Worm (Caenorhabditis elegans) whole organism, dauer: ENCODE data around the gene T14G8.2.

Experiments
- unc-62 ChIP-seq: sonication (generic microtip); optimal IDR thresholded peaks from 2 replicates; lab custom pipeline; 2017; ENCODE audit warnings: missing biosample characterization, missing genetic modification reagents, missing genetic modification characterization

The T14G8.2 gene

ce11 chrX:12857701-12858100 lies at the start of gene T14G8.2:
TSS of gene T14G8.2 (plus strand) at chrX:12858001.
- TF ChIP-seq unc-62 (GFP tag; lab: Kevin White, UChicago): no peak

- TF ChIP-seq unc-62 (GFP tag; lab: Kevin White, UChicago): no peak
Observed at ce11 chrX:12808085-12808922, 49.5 kb upstream of the T14G8.2 start, which contains the start of gene nhr-27. TSS of gene nhr-27 (minus strand) at chrX:12808318.

DNA sequence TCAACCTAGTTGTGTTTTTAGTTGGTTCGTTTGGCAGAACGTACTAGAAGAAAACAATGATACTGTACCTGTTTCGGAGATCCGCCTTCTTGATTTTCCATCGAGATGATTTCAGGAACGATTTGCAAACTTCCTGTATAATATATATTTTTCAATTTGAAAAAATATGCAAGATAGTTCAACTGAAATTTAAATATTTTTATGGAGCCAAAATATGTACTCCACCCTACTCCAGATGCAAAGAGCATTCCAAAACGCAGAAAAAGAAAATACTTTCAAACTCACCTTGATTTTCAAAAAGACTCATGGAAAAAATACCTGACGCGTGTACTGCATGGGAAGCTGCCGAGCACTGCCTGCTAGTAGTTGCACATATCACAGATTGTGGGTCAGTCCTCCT lies 44.3 kb upstream of the T14G8.2 start, which contains the start of gene gei-3:
Gene gei-3 (minus strand): TSS at position 101 of the 400 bp plus-strand sequence.
- no peak for TF ChIP-seq unc-62 (GFP tag; lab: Kevin White, UChicago)

DNA sequence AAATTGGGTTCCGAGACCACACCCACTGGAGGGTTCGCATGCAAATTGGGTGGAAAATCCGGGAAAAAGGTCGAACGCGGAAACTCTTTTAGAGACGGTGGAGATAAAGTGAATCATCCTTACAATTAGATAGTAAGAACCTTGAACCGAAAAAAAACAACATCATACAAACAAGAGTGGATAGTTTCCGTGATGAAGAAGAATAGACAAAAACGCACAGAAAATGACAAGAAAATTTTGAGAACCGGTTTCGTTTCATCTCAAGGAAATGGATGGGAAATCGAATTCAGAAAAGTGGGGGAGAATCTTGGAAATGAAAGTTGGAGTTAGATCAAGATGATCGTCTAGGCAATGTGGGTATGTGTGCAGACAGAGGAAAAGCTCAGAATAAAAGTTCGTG lies 42.4 kb upstream of the T14G8.2 start:
- no peak for TF ChIP-seq unc-62 (GFP tag; lab: Kevin White, UChicago)

- TF ChIP-seq unc-62 (GFP tag; lab: Kevin White, UChicago): no peak
Observed at ce11 chrX:12818768-12819167, 39.0 kb upstream of the T14G8.2 start.

- TF ChIP-seq unc-62 (GFP tag; lab: Kevin White, UChicago): no peak
Observed at ce11 chrX:12819512-12819911, 38.3 kb upstream of the T14G8.2 start.

ce11 chrX:12825174-12825573 lies 32.6 kb upstream of the T14G8.2 start:
- no peak for TF ChIP-seq unc-62 (GFP tag; lab: Kevin White, UChicago)

ce11 chrX:12826782-12827181 lies 31.0 kb upstream of the T14G8.2 start:
- no peak for TF ChIP-seq unc-62 (GFP tag; lab: Kevin White, UChicago)

- TF ChIP-seq unc-62 (GFP tag; lab: Kevin White, UChicago): no peak
Observed at ce11 chrX:12827741-12828408, 29.9 kb upstream of the T14G8.2 start.

ce11 chrX:12829055-12829454 lies 28.7 kb upstream of the T14G8.2 start:
- no peak for TF ChIP-seq unc-62 (GFP tag; lab: Kevin White, UChicago)

- no peak for TF ChIP-seq unc-62 (GFP tag; lab: Kevin White, UChicago)
Observed at ce11 chrX:12834848-12835247, 23.0 kb upstream of the T14G8.2 start.

- TF ChIP-seq unc-62 (GFP tag; lab: Kevin White, UChicago): no peak
Observed at ce11 chrX:12843011-12843410, 14.8 kb upstream of the T14G8.2 start, which contains the start of gene C52G5.2. TSS of gene C52G5.2 (plus strand) at chrX:12843311.

DNA sequence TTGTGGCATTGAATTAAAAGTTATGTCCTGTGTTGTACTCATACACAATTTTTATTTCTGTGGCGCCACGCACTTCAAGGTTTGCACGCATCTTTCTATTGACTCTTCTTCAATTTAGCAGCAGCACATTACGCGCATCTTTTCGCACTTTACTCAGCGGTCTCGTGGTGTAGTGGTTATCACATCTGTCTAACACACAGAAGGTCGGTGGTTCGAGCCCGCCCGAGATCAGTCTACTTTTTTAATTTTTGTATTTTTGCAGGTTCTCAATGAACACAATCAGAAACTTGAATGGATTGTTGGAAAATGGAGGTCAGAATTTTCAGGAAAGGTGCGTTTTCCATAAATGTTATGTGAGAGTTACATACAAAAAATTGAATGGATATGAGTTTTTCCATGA lies 14.3 kb upstream of the T14G8.2 start:
- no peak for TF ChIP-seq unc-62 (GFP tag; lab: Kevin White, UChicago)

ce11 chrX:12844170-12844569 lies 13.6 kb upstream of the T14G8.2 start:
- TF ChIP-seq unc-62 (GFP tag; lab: Kevin White, UChicago): no peak

DNA sequence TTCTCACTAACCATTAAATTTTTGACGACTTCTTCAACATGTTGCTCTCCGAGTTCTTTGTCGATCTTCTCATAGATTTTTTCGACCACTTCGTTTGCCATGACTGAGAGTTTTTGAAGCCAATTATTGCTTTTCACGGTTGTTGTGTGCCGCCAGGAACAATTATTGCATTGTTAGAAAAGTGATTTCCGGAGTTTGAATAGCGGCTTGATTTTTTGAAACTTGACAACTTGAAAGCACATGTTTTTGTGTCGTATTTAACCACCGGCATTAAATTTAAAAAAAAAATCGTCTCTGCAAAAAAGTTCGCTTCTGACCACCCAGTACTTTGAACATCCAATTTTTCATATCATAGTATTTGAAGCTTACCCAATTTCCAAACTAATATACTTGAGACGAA lies 11.8 kb upstream of the T14G8.2 start, which contains the start of gene C52G5.3:
Gene C52G5.3 (minus strand): TSS at position 101 of the 400 bp plus-strand sequence.
- TF ChIP-seq unc-62 (GFP tag; lab: Kevin White, UChicago): no peak

DNA sequence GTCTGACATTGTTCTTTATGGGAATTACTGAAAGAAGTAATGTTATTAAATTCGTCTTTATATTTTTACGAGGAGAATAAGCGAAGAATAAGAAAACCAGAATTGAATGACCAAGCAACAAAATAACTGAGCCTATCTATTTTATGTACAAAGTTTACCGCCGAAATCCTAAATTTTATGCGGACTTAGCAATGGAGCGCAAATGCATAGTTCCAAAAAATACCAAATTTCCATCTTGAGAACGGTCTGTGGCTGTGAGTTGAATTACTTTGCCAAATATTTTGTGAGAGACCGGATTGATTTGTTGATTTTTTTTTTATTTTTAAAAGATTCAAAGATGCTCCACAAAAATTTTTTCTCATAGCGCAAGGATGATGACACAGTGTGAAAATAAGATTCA lies 5.2 kb upstream of the T14G8.2 start, which contains the start of gene chd-3:
Gene chd-3 (minus strand): TSS at position 27 of the 400 bp plus-strand sequence.
- no peak for TF ChIP-seq unc-62 (GFP tag; lab: Kevin White, UChicago)
